Fruit fly (Drosophila melanogaster): ENCODE measurements around the gene nebu.

The nebu gene

DNA sequence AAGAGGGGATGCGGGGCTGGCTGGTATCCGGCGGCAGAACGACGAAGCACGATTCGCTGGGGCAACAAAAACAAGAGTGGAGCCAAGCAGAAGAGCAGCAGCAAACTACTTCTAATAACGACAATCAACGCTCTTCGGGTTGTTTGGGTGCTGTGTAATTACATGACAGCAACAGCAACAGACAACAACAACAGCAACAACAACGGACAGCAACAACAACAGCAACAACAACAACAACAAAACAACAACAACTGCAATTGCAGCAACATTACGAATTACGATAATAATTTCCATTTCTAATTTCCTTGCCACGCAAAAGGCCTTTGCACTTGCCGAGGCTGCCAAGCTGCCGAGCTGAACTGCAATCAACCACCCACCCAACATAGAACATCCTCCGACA lies 21.6 kb upstream of the nebu start:
- no peak for TF ChIP-seq CG12605 (GFP tag; IDR thresholded peaks at IDR 0.05)

DNA sequence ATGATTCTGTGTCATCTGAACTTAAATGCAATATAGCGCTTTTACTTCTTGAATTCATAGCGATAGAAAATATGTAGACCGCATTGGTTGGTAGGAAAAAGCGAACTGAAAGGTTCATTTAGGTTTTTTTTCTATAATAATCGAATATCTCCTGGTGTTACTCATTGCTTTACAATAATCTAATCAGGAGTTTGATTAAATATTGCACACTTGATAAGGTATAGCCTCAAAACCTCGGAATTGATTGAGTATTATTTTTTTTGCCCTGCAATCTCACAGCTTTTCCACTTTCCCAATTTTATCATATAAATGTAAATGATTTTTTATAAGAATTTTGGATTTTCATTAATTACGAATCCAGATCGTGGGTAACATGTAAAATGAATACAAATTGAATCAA lies 19.9 kb upstream of the nebu start, which contains the start of gene CG10943:
Gene CG10943 (minus strand): TSS at position 101 of the 400 bp plus-strand sequence.
- TF ChIP-seq CG32121 (GFP tag; IDR thresholded peaks at IDR 0.05) = no peak
- no peak for TF ChIP-seq CG9948 (tag; optimal IDR thresholded peaks at IDR 0.05)
- TF ChIP-seq Pif1B (GFP tag; optimal IDR thresholded peaks at IDR 0.05) = no peak
- no peak for TF ChIP-seq CG12605 (GFP tag; IDR thresholded peaks at IDR 0.05)
- TF ChIP-seq Pif1A (GFP tag; optimal IDR thresholded peaks at IDR 0.05) = no peak
- TF ChIP-seq Snoo (tag; optimal IDR thresholded peaks at IDR 0.05) = no peak

DNA sequence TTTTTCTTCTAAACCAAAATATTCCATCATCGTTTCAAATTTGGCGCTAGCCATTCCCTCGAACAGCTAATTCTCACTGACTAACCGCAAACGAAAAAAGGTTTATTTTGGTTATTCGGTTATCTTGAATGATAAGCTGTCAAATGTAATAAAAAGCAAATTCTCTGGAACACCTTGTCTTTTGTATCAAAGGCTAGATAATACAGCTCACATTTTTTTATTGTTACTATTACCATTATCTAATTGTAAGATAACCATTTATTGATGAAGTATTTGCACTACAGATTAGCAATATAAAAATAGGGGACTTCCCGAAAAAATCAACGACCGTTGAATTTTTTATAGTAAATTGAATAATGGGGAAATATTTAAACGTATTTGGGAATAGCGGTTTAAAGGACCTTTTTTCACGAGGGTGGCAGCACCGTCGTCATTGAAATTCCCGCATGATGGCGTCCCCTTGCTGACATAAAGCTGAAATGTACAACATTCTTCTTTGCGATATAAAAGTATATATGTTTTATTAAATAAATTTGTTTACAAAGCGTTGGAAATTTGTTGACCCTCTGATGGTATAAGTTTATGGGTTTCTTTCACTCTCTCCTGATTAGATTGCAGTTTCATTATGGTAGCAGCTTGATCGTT lies 18.5 kb upstream of the nebu start, which contains the start of gene CG32107:
Gene CG32107 (minus strand): TSS at position 51 of the 645 bp plus-strand sequence.
- TF ChIP-seq fd96Ca (GFP tag; IDR thresholded peaks at IDR 0.05) = no peak
- no peak for TF ChIP-seq CG12605 (GFP tag; IDR thresholded peaks at IDR 0.05)
- peak; percentile 5 for TF ChIP-seq D1 (tag; optimal IDR thresholded peaks at IDR 0.05)
- TF ChIP-seq gl (tag; optimal IDR thresholded peaks at IDR 0.05) = no peak
- no peak for TF ChIP-seq rn (GFP tag; IDR thresholded peaks at IDR 0.05)

DNA sequence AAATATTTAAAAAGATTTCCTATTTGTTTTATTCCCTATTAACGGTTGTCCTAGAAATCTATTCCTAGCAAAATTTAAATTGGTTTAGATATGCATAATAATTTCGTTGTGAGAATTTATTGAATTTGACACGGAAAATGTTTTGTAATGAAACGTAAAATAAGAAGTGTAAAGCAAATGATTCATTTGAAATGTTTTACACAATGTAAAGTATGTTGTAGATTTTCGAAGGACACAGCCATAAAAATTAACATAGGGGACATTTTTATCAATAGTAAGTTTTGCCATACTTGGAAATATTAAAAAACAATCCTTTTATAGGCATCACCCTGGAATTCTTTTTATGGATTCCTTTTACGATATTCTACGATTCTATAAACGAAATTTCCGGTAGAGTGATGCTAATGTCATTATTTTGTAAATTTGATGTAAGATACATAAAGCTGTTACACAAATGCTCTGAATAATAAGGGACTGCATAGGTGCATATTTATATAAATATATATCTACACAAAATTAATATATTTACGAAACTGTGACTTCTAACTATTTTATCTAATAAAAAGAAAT lies 14.7 kb upstream of the nebu start:
- TF ChIP-seq gl (tag; optimal IDR thresholded peaks at IDR 0.05) (no peak), Pif1B (GFP tag; optimal IDR thresholded peaks at IDR 0.05) (no peak), CG14655 (GFP tag; optimal IDR thresholded peaks at IDR 0.05) (no peak), CG32121 (GFP tag; IDR thresholded peaks at IDR 0.05) (no peak), CG8159 (tag; optimal IDR thresholded peaks at IDR 0.05) (no peak), CG9948 (tag; optimal IDR thresholded peaks at IDR 0.05) (no peak), CG17806 (tag; optimal IDR thresholded peaks at IDR 0.05) (no peak), EcR (GFP tag; optimal IDR thresholded peaks at IDR 0.05) (no peak), rn (GFP tag; IDR thresholded peaks at IDR 0.05) (no peak), CG34367 (tag; optimal IDR thresholded peaks at IDR 0.05) (no peak)

DNA sequence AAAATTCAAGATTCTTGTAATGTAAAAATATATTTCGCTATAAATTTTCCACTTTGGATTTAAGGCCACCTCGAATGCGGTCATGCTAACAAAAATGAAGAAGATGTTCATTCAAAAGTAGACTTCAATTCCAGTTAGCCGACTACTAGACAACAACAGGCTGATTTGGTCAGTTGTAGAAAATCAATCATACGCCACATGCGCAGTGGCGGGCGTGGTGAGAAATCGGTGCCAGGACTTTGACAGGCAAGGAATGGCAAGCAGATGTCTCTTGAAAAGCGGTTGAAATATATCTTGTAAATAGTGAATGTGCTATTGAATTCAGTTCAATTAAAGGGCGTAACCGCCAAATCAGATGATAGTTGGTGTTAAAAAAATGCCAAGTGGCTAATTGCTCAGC lies 10.5 kb upstream of the nebu start, which contains the start of gene Ent3:
Gene Ent3 (plus strand): TSS at position 224 of the 400 bp plus-strand sequence.
- TF ChIP-seq fd96Ca (GFP tag; IDR thresholded peaks at IDR 0.05) = no peak

DNA sequence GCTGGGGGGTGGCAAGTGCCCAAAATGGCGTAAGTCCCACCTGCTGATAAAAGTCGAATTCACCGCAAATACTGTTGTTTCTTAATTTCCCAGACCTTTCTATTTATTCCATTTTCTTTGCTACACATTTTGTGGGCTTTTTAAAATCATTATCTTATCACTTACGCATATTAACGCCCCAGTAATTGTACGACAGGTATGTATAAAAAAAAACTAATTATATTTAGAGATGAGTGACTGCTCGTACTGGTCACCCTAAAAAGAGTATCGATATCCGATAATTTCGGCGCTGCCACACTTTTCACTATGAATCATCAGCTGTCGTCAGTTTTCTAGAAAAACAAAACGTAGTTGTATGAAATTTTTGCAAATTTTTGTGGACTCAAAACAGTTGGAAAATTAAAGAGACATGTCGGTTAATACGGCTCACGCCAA lies 7.0 kb upstream of the nebu start, which contains the start of the genes CG10948 and Wbp2:
Gene CG10948 (minus strand): TSS at position 251 of the 435 bp plus-strand sequence.
Gene Wbp2 (plus strand): TSS at position 299 of the 435 bp plus-strand sequence.
- TF ChIP-seq CG13204 (GFP tag; optimal IDR thresholded peaks at IDR 0.05) (no peak), CG4496 (GFP tag; IDR thresholded peaks at IDR 0.05) (peak; percentile 62), CG15710 (tag; optimal IDR thresholded peaks at IDR 0.05) (no peak), Snoo (tag; optimal IDR thresholded peaks at IDR 0.05) (peak; percentile 36), CG34367 (tag; optimal IDR thresholded peaks at IDR 0.05) (no peak), CG32121 (GFP tag; IDR thresholded peaks at IDR 0.05) (no peak), D1 (tag; optimal IDR thresholded peaks at IDR 0.05) (no peak), CG12605 (GFP tag; IDR thresholded peaks at IDR 0.05) (no peak)

DNA sequence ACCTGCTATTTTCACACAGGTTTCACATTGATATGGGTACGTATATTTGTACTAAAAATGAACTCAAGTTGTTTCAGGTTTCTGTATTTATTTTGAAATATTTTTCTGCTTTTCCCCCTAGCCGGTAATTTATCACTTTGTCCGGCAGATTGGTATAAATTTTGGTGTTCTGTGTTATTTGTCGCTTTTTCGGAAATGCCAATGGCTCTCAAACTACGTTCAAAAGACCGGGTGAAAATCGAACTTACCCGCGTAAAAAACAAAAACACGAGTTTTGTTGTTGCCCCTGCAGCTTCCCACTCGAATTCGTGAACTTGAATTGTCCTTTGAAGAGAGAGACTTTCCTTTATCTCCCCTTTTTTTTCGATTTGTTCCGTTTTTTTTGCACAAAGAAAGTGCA lies 374 bp downstream of the nebu start:
- TF ChIP-seq CG34367 (tag; optimal IDR thresholded peaks at IDR 0.05) = no peak
- TF ChIP-seq Pif1A (GFP tag; optimal IDR thresholded peaks at IDR 0.05) = no peak
- TF ChIP-seq CG15710 (tag; optimal IDR thresholded peaks at IDR 0.05) = no peak
- no peak for TF ChIP-seq CG4496 (GFP tag; IDR thresholded peaks at IDR 0.05)
- TF ChIP-seq rn (GFP tag; IDR thresholded peaks at IDR 0.05) = no peak
- TF ChIP-seq Pif1B (GFP tag; optimal IDR thresholded peaks at IDR 0.05) = no peak
- TF ChIP-seq fd96Ca (GFP tag; IDR thresholded peaks at IDR 0.05) = no peak
- TF ChIP-seq EcR (GFP tag; optimal IDR thresholded peaks at IDR 0.05) = no peak
- no peak for TF ChIP-seq gl (tag; optimal IDR thresholded peaks at IDR 0.05)
- no peak for TF ChIP-seq CG10348 (GFP tag; IDR thresholded peaks at IDR 0.05)
- TF ChIP-seq CG17806 (tag; optimal IDR thresholded peaks at IDR 0.05) = no peak

DNA sequence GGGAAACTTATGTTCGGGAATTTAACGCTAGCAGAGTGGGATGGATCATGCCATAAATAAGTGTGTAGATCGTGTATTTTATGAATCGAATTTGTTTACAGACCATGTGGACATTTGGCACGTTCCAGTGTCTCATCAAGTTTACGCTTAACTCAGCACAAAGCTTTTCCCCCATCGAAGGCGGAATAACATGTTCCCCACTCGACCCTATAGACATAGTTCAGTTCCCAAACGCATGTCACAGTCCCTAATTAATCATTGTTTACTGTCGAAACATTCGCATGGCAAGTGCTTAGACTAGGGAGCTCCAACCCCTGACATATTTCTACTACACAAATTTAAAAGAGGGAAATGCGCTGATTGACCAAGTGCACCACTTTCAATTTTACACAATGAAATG lies 1.4 kb downstream of the nebu start:
- TF ChIP-seq Ets98B (GFP tag; IDR thresholded peaks at IDR 0.05) = no peak
- TF ChIP-seq CG17806 (tag; optimal IDR thresholded peaks at IDR 0.05) = no peak
- no peak for TF ChIP-seq CG13204 (GFP tag; optimal IDR thresholded peaks at IDR 0.05)
- TF ChIP-seq Snoo (tag; optimal IDR thresholded peaks at IDR 0.05) = no peak
- TF ChIP-seq CG32121 (GFP tag; IDR thresholded peaks at IDR 0.05) = no peak
- TF ChIP-seq CG15710 (tag; optimal IDR thresholded peaks at IDR 0.05) = no peak
- TF ChIP-seq EcR (GFP tag; optimal IDR thresholded peaks at IDR 0.05) = no peak
- no peak for TF ChIP-seq CG34367 (tag; optimal IDR thresholded peaks at IDR 0.05)
- TF ChIP-seq Pif1B (GFP tag; optimal IDR thresholded peaks at IDR 0.05) = no peak
- TF ChIP-seq Pif1A (GFP tag; optimal IDR thresholded peaks at IDR 0.05) = no peak
- no peak for TF ChIP-seq rn (GFP tag; IDR thresholded peaks at IDR 0.05)
- no peak for TF ChIP-seq CG14655 (GFP tag; optimal IDR thresholded peaks at IDR 0.05)
